Fruit fly (Drosophila melanogaster): ENCODE results near the gene CG4995.

CG4995 gene

dm6 chr2L:10303786-10304185 lies 18.5 kb upstream of the CG4995 start, which contains the start of gene nmd (continued):
- TF ChIP-seq HmgZ (tag; optimal IDR thresholded peaks at IDR 0.05), result peak; percentile 19
- TF ChIP-seq Ets97D (GFP tag; optimal IDR thresholded peaks at IDR 0.05), result peak; percentile 48
- TF ChIP-seq CG3847 (GFP tag; IDR thresholded peaks at IDR 0.05), result peak; percentile 72
- no peak for TF ChIP-seq CG10274 (GFP tag; optimal IDR thresholded peaks at IDR 0.05)
- TF ChIP-seq kah (GFP tag; optimal IDR thresholded peaks at IDR 0.05), result no peak
- peak; percentile 41 for TF ChIP-seq nmo (GFP tag; optimal IDR thresholded peaks at IDR 0.05)
- TF ChIP-seq CG4730 (GFP tag; IDR thresholded peaks at IDR 0.05), result no peak
- 0 out of 3 replicates have a peak, but pooled peaks have one; percentile 22 for TF ChIP-seq CG6791 (GFP tag; IDR thresholded peaks at IDR 0.05; ENCODE audit: partially characterized antibody)
- no peak for TF ChIP-seq pnt (GFP tag; optimal IDR thresholded peaks at IDR 0.05)
- no peak for TF ChIP-seq pros (GFP tag; optimal IDR thresholded peaks at IDR 0.05)
- TF ChIP-seq CG34376 (GFP tag; optimal IDR thresholded peaks at IDR 0.05), result peak; percentile 43
- TF ChIP-seq CG11398 (GFP tag; optimal IDR thresholded peaks at IDR 0.05), result no peak
- TF ChIP-seq exex (tag; optimal IDR thresholded peaks at IDR 0.05), result no peak
- TF ChIP-seq caup (GFP tag; optimal IDR thresholded peaks at IDR 0.05; ENCODE audit: severe bottlenecking), result no peak
- TF ChIP-seq CG13894 (tag; optimal IDR thresholded peaks at IDR 0.05), result peak; percentile 26
- TF ChIP-seq CG2678 (tag; optimal IDR thresholded peaks at IDR 0.05), result peak; percentile 6
- TF ChIP-seq Max (GFP tag; optimal IDR thresholded peaks at IDR 0.05), result peak; percentile 51
- no peak for TF ChIP-seq wor (GFP tag; IDR thresholded peaks at IDR 0.05)
- TF ChIP-seq CG13287 (GFP tag; IDR thresholded peaks at IDR 0.05; ENCODE audit: partially characterized antibody), result peak; percentile 53
- TF ChIP-seq CG3726 (GFP tag; IDR thresholded peaks at IDR 0.05), result no peak
- peak; percentile 86 for TF ChIP-seq gfzf (GFP tag; optimal IDR thresholded peaks at IDR 0.05)
- TF ChIP-seq ci (GFP tag; IDR thresholded peaks at IDR 0.05), result no peak
- no peak; the same call in 1 of the 2 replicates for TF ChIP-seq CG17328 (GFP tag; IDR thresholded peaks at IDR 0.05)
- no peak for TF ChIP-seq fd3F (GFP tag; optimal IDR thresholded peaks at IDR 0.05)
- no peak for TF ChIP-seq CG14014 (GFP tag; IDR thresholded peaks at IDR 0.05)
- no peak for TF ChIP-seq CG12299 (tag; optimal IDR thresholded peaks at IDR 0.05)
- no peak for TF ChIP-seq CG14441 (GFP tag; IDR thresholded peaks at IDR 0.05)
- TF ChIP-seq CG17802 (tag; optimal IDR thresholded peaks at IDR 0.05), result no peak
- TF ChIP-seq chinmo (GFP tag; IDR thresholded peaks at IDR 0.05; ENCODE audit: partially characterized antibody), result peak; percentile 74; the same call in 1 of the 4 replicates
- TF ChIP-seq CG2875 (GFP tag; optimal IDR thresholded peaks at IDR 0.05), result no peak
- no peak for TF ChIP-seq CG2202 (tag; optimal IDR thresholded peaks at IDR 0.05)
- TF ChIP-seq chn (GFP tag; optimal IDR thresholded peaks at IDR 0.05), result no peak
- TF ChIP-seq CG15479 (GFP tag; optimal IDR thresholded peaks at IDR 0.05), result no peak
- TF ChIP-seq Atf6 (GFP tag; IDR thresholded peaks at IDR 0.05), result no peak
- no peak for TF ChIP-seq rib (GFP tag; IDR thresholded peaks at IDR 0.05)
- no peak for TF ChIP-seq Mrtf (GFP tag; IDR thresholded peaks at IDR 0.05)
- TF ChIP-seq bigmax (GFP tag; optimal IDR thresholded peaks at IDR 0.05), result no peak
- TF ChIP-seq cato (GFP tag; optimal IDR thresholded peaks at IDR 0.05; ENCODE audit: borderline replicate concordance), result no peak
- TF ChIP-seq CG6175 (GFP tag; IDR thresholded peaks at IDR 0.05), result no peak
- peak; percentile 50 for TF ChIP-seq Fer1 (GFP tag; optimal IDR thresholded peaks at IDR 0.05)
- TF ChIP-seq CG17361 (GFP tag; IDR thresholded peaks at IDR 0.05), result 0 out of 3 replicates have a peak, but pooled peaks have one; percentile 24
- no peak for TF ChIP-seq Poxn (GFP tag; IDR thresholded peaks at IDR 0.05)
- no peak for TF ChIP-seq Opbp (GFP tag; IDR thresholded peaks at IDR 0.05; ENCODE audit: partially characterized antibody)
- TF ChIP-seq CG7839 (tag; optimal IDR thresholded peaks at IDR 0.05), result peak; percentile 2
- TF ChIP-seq ATbp (GFP tag; optimal IDR thresholded peaks at IDR 0.05), result no peak
- TF ChIP-seq tin (GFP tag; optimal IDR thresholded peaks at IDR 0.05), result no peak
- TF ChIP-seq zen2 (GFP tag; IDR thresholded peaks at IDR 0.05; ENCODE audit: partially characterized antibody), result no peak
- peak; percentile 24 for TF ChIP-seq nom (GFP tag; optimal IDR thresholded peaks at IDR 0.05)
- TF ChIP-seq CG14965 (GFP tag; optimal IDR thresholded peaks at IDR 0.05; ENCODE audit: borderline replicate concordance), result no peak
- peak; percentile 77 for TF ChIP-seq MESR4 (GFP tag; optimal IDR thresholded peaks at IDR 0.05)
